Worm (Caenorhabditis elegans) whole organism, L4 larva: Measurements from ENCODE around the gene K09H11.15.
A peak's percentile ranks its signal among the peaks of the same experiment; 100 is the strongest.

Experiments used
- T20F7.1 ChIP-seq: fragments of 200-800 bp; sonication (Bioruptor generic); optimal IDR thresholded peaks from 2 replicates; lab custom pipeline; 2018; ENCODE audit warnings: mild to moderate bottlenecking, missing genetic modification characterization, missing compliant biosample characterization
- ZK337.2 ChIP-seq: fragments of 200-800 bp; sonication (Bioruptor generic); IDR thresholded peaks from 2 replicates; pipeline ENCODE4 v1.3.6; 2022; ENCODE audit warnings: missing genetic modification reagents, missing genetic modification characterization, missing compliant biosample characterization
- ceh-82 ChIP-seq: sonication (generic microtip); optimal IDR thresholded peaks from 2 replicates; lab custom pipeline; 2017; ENCODE audit warnings: missing biosample characterization, missing genetic modification characterization
- ces-1 ChIP-seq: fragments of 150-350 bp; sonication (generic microtip); optimal IDR thresholded peaks from 4 replicates; lab custom pipeline; 2014; ENCODE audit warnings: missing biosample characterization, missing genetic modification reagents, missing genetic modification characterization
- dmd-9 ChIP-seq: fragments of 200-800 bp; sonication (Bioruptor generic); IDR thresholded peaks from 2 replicates; pipeline ENCODE4 v1.3.6; 2022; ENCODE audit warnings: missing genetic modification reagents, missing genetic modification characterization, missing compliant biosample characterization
- dpl-1 ChIP-seq: fragments of 150-350 bp; optimal IDR thresholded peaks from 2 replicates; lab custom pipeline; 2014; ENCODE audit warnings: missing biosample characterization, missing genetic modification reagents, missing genetic modification characterization
- dve-1 ChIP-seq: sonication (generic microtip); optimal IDR thresholded peaks from 2 replicates; lab custom pipeline; 2017; ENCODE audit warnings: antibody characterized with exemption, mild to moderate bottlenecking, missing genetic modification characterization, missing compliant biosample characterization; ENCODE audit not compliant: insufficient read depth
- egl-27 ChIP-seq: sonication (generic microtip); optimal IDR thresholded peaks from 3 replicates; lab custom pipeline; 2017; ENCODE audit warnings: missing biosample characterization, missing genetic modification reagents, missing genetic modification characterization
- egl-43 ChIP-seq: fragments of 200-800 bp; sonication (Bioruptor generic); IDR thresholded peaks from 2 replicates; pipeline ENCODE4 v1.3.6; 2022; ENCODE audit warnings: missing genetic modification reagents, missing genetic modification characterization, missing compliant biosample characterization
- fos-1 ChIP-seq: fragments of 150-350 bp; optimal IDR thresholded peaks from 2 replicates; lab custom pipeline; 2014; ENCODE audit warnings: missing biosample characterization, missing genetic modification characterization
- jun-1 ChIP-seq: fragments of 150-350 bp; optimal IDR thresholded peaks from 2 replicates; lab custom pipeline; 2014; ENCODE audit warnings: missing biosample characterization, missing genetic modification reagents, missing genetic modification characterization
- lim-7 ChIP-seq: fragments of 200-800 bp; sonication (Bioruptor generic); IDR thresholded peaks from 2 replicates; pipeline ENCODE4 v1.3.6; 2022; ENCODE audit warnings: missing genetic modification characterization, missing compliant biosample characterization
- lin-13 ChIP-seq: fragments of 150-350 bp; optimal IDR thresholded peaks from 2 replicates; lab custom pipeline; 2014; ENCODE audit warnings: missing biosample characterization, missing genetic modification reagents, missing genetic modification characterization
- lin-15B ChIP-seq: fragments of 150-350 bp; sonication (generic microtip); optimal IDR thresholded peaks from 3 replicates; lab custom pipeline; 2014; ENCODE audit warnings: missing biosample characterization, missing genetic modification characterization
- lin-38 ChIP-seq: fragments of 200-800 bp; sonication (Bioruptor generic); IDR thresholded peaks from 2 replicates; pipeline ENCODE4 v1.3.6; 2022; ENCODE audit warnings: missing genetic modification reagents, missing genetic modification characterization, missing compliant biosample characterization
- lir-3 ChIP-seq: sonication (generic microtip); optimal IDR thresholded peaks from 2 replicates; lab custom pipeline; 2016; ENCODE audit warnings: mild to moderate bottlenecking, missing genetic modification characterization, missing compliant biosample characterization
- lsy-2 ChIP-seq, 2 experiments: fragments of 150-350 bp in 1 of 2; sonication (generic microtip) in 1 of 2; optimal IDR thresholded peaks; 2 replicates each; lab custom pipeline; 2014 to 2017; ENCODE audit warnings: missing biosample characterization in 2 of 2, missing genetic modification characterization in 2 of 2
- mdl-1 ChIP-seq, 2 experiments: fragments of 150-350 bp in 1 of 2; sonication (generic microtip) in 1 of 2; optimal IDR thresholded peaks; 2 replicates each; lab custom pipeline; 2014 to 2017; ENCODE audit warnings: missing biosample characterization in 2 of 2, missing genetic modification characterization in 2 of 2
- mdt-29 ChIP-seq: fragments of 200-800 bp; sonication (Bioruptor generic); IDR thresholded peaks from 2 replicates; pipeline ENCODE4 v1.3.6; 2022; ENCODE audit warnings: missing genetic modification reagents, missing genetic modification characterization, missing compliant biosample characterization
- mes-2 ChIP-seq: sonication (generic microtip); optimal IDR thresholded peaks from 2 replicates; lab custom pipeline; 2016; ENCODE audit warnings: missing genotype, mild to moderate bottlenecking, missing genetic modification characterization, missing compliant biosample characterization; ENCODE audit not compliant: poor library complexity, severe bottlenecking
- nhr-11 ChIP-seq: fragments of 150-350 bp; optimal IDR thresholded peaks from 2 replicates; lab custom pipeline; 2014; ENCODE audit warnings: missing biosample characterization, missing genetic modification characterization
- nhr-111 ChIP-seq: fragments of 200-800 bp; sonication (Bioruptor generic); optimal IDR thresholded peaks from 2 replicates; lab custom pipeline; 2018; ENCODE audit warnings: mild to moderate bottlenecking, missing genetic modification characterization, missing compliant biosample characterization
- nhr-25 ChIP-seq: sonication (generic microtip); optimal IDR thresholded peaks from 2 replicates; lab custom pipeline; 2017; ENCODE audit warnings: missing genetic modification characterization, mild to moderate bottlenecking, missing compliant biosample characterization, antibody characterized with exemption, moderate library complexity, borderline replicate concordance; ENCODE audit not compliant: insufficient read depth
- nhr-42 ChIP-seq: fragments of 200-800 bp; sonication (Bioruptor generic); IDR thresholded peaks from 2 replicates; pipeline ENCODE4 v1.3.6; 2022; ENCODE audit warnings: missing genetic modification characterization, missing compliant biosample characterization
- nhr-6 ChIP-seq: fragments of 150-350 bp; optimal IDR thresholded peaks from 2 replicates; lab custom pipeline; 2014; ENCODE audit warnings: missing biosample characterization, missing genetic modification characterization
- rbr-2 ChIP-seq: sonication (generic microtip); optimal IDR thresholded peaks from 2 replicates; lab custom pipeline; 2016; ENCODE audit warnings: missing genotype, missing genetic modification characterization, missing compliant biosample characterization
- set-16 ChIP-seq: fragments of 200-800 bp; sonication (Bioruptor generic); IDR thresholded peaks from 2 replicates; pipeline ENCODE4 v1.3.6; 2022; ENCODE audit warnings: missing genetic modification reagents, missing genetic modification characterization, missing compliant biosample characterization
- skn-1 ChIP-seq: fragments of 150-350 bp; optimal IDR thresholded peaks from 2 replicates; lab custom pipeline; 2014; ENCODE audit warnings: missing biosample characterization, missing genetic modification characterization
- spr-1 ChIP-seq: sonication (generic microtip); optimal IDR thresholded peaks from 2 replicates; lab custom pipeline; 2016; ENCODE audit warnings: mild to moderate bottlenecking, missing genetic modification characterization, missing compliant biosample characterization
- spr-3 ChIP-seq: fragments of 200-800 bp; sonication (Bioruptor generic); optimal IDR thresholded peaks from 2 replicates; lab custom pipeline; 2018; ENCODE audit warnings: mild to moderate bottlenecking, missing genetic modification characterization, missing compliant biosample characterization
- tag-97 ChIP-seq: fragments of 200-800 bp; sonication (Bioruptor generic); IDR thresholded peaks from 2 replicates; pipeline ENCODE4 v1.3.6; 2022; ENCODE audit warnings: missing genetic modification characterization, missing compliant biosample characterization
- tra-1 ChIP-seq: fragments of 200-800 bp; sonication (Bioruptor generic); IDR thresholded peaks from 2 replicates; pipeline ENCODE4 v1.3.6; 2022; ENCODE audit warnings: missing genetic modification reagents, missing genetic modification characterization, missing compliant biosample characterization
- unc-62 ChIP-seq, 3 experiments: fragments of 150-350 bp in 1 of 3; sonication (generic microtip); optimal IDR thresholded peaks in 2 of 3; peaks in 1 of 3; 1 replicate in 1 of 3; 2 replicates in 2 of 3; lab custom pipeline; 2014 to 2017; ENCODE audit warnings: missing biosample characterization in 3 of 3, missing genetic modification characterization in 3 of 3, missing genetic modification reagents in 3 of 3, missing genotype in 1 of 3
- zfp-2 ChIP-seq: sonication (generic microtip); optimal IDR thresholded peaks from 2 replicates; lab custom pipeline; 2016; ENCODE audit warnings: mild to moderate bottlenecking, missing genetic modification characterization, missing compliant biosample characterization
- zip-11 ChIP-seq: fragments of 200-800 bp; sonication (Bioruptor generic); IDR thresholded peaks from 2 replicates; pipeline ENCODE4 v1.3.6; 2022; ENCODE audit warnings: missing genetic modification characterization, missing compliant biosample characterization
- zip-2 ChIP-seq: fragments of 150-350 bp; optimal IDR thresholded peaks from 2 replicates; lab custom pipeline; 2014; ENCODE audit warnings: missing biosample characterization, missing genetic modification characterization
- ztf-7 ChIP-seq: fragments of 150-350 bp; optimal IDR thresholded peaks from 2 replicates; lab custom pipeline; 2014; ENCODE audit warnings: missing biosample characterization, missing genetic modification characterization

Gene K09H11.15

ce11 chrV:5739438-5739837, 8.8 kb upstream of the K09H11.15 start:
- TF ChIP-seq dpl-1 (GFP tag; lab: Kevin White, UChicago) (no peak), unc-62 (GFP tag; optimal IDR thresholded peaks at IDR 0.05 in 1 of 2; lab: Kevin White, UChicago) (peak in 1 of 2 experiments; percentile 67), unc-62 (tag; optimal IDR thresholded peaks at IDR 0.05; lab: Kevin White, UChicago) (no peak)

DNA sequence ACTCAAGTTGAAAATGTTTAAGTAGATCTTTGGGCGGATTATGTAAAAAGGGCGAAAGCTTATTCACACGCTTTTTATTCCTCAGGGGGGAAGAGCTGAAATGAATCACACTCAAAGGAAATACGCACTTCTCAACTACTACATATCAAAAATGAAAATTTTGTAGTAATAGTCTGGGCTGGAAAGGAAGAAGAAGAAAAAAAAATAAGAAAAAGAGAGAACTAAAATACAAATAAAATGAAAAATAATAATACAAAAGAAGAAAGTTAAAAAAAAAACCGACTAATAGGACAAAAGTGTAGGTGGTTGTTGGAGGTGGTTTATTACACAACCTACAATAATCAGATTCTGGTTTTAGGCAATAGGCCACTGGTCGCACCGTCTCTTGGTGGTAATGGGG, 5.4 kb upstream of the K09H11.15 start, which contains the start of gene K09H11.6:
Gene K09H11.6, minus strand, starts transcription at position 101 of the 400 bp plus-strand sequence.
- TF ChIP-seq ZK337.2 (GFP tag; lab: Robert Waterston, UW) (no peak), nhr-25 (tag; lab: Kevin White, UChicago) (no peak)

DNA sequence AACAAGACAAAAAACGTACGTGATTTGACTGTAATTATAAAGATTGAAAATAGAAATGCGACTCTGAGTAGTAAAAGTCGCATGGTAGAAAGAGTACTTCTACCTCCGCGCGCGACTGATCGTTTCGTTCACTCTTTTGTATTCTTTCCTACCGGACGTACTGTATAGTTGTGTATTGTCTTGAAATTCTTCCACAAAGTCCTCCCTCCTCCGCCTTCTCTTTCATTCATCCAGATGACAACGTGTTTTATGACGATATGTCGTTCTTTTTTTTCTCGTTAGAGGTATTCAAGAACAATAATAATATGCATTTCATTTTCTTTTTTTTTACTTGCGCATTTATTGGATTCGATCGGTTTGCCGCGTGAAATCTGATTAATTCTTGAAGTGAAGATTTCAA, 4.2 kb downstream of the K09H11.15 start, which contains the start of gene K09H11.4:
Gene K09H11.4, minus strand, starts transcription at position 101 of the 400 bp plus-strand sequence.
- TF ChIP-seq ceh-82 (tag; lab: Kevin White, UChicago) (no peak), fos-1 (no peak), spr-3 (GFP tag; lab: Kevin White, UChicago) (no peak), lsy-2 (tag; optimal IDR thresholded peaks at IDR 0.05; lab: Kevin White, UChicago) (no peak), T20F7.1 (GFP tag; lab: Kevin White, UChicago) (no peak), rbr-2 (tag; lab: Kevin White, UChicago) (no peak), nhr-111 (GFP tag; lab: Kevin White, UChicago) (no peak), lin-13 (GFP tag; lab: Kevin White, UChicago) (no peak), zip-2 (tag; lab: Kevin White, UChicago) (no peak), dve-1 (tag; lab: Kevin White, UChicago) (no peak), spr-1 (no peak), set-16 (no peak), egl-43 (no peak), ces-1 (GFP tag; lab: Kevin White, UChicago) (no peak), mdl-1 (tag; optimal IDR thresholded peaks at IDR 0.05; lab: Kevin White, UChicago) (no peak), ztf-7 (no peak), lin-15B (no peak), lin-38 (GFP tag; lab: Robert Waterston, UW) (no peak), zip-11 (GFP tag; lab: Robert Waterston, UW) (no peak)

ce11 chrV:5724395-5724794, 6.3 kb downstream of the K09H11.15 start:
- TF ChIP-seq nhr-6: no peak
- TF ChIP-seq ztf-7: no peak
- no peak for TF ChIP-seq nhr-42 (GFP tag; lab: Robert Waterston, UW)
- peak in 1 of 2 experiments; percentile 90 for TF ChIP-seq unc-62 (GFP tag; optimal IDR thresholded peaks at IDR 0.05 in 1 of 2; lab: Kevin White, UChicago)
- TF ChIP-seq unc-62 (tag; optimal IDR thresholded peaks at IDR 0.05; lab: Kevin White, UChicago): no peak
- TF ChIP-seq fos-1: no peak
- no peak for TF ChIP-seq T20F7.1 (GFP tag; lab: Kevin White, UChicago)
- TF ChIP-seq jun-1: no peak
- TF ChIP-seq tag-97 (GFP tag; lab: Robert Waterston, UW): no peak

ce11 chrV:5722093-5722492, 8.6 kb downstream of the K09H11.15 start:
- TF ChIP-seq ztf-7: no peak
- no peak for TF ChIP-seq ceh-82 (tag; lab: Kevin White, UChicago)
- no peak for TF ChIP-seq dve-1 (tag; lab: Kevin White, UChicago)
- no peak for TF ChIP-seq mes-2 (tag; lab: Kevin White, UChicago)
- no peak for TF ChIP-seq egl-27 (tag; lab: Kevin White, UChicago)
- no peak for TF ChIP-seq mdt-29 (GFP tag; lab: Robert Waterston, UW)
- TF ChIP-seq lim-7 (GFP tag; lab: Robert Waterston, UW): no peak
- TF ChIP-seq rbr-2 (tag; lab: Kevin White, UChicago): no peak
- no peak for TF ChIP-seq dmd-9 (GFP tag; lab: Robert Waterston, UW)
- TF ChIP-seq zip-2 (tag; lab: Kevin White, UChicago): no peak
- no peak for TF ChIP-seq skn-1 (tag; lab: Kevin White, UChicago)
- TF ChIP-seq nhr-11 (tag; lab: Kevin White, UChicago): no peak
- TF ChIP-seq tra-1 (GFP tag; lab: Robert Waterston, UW): no peak
- TF ChIP-seq zfp-2: no peak
- no peak for TF ChIP-seq jun-1
- no peak for TF ChIP-seq lsy-2 (tag; optimal IDR thresholded peaks at IDR 0.05; lab: Kevin White, UChicago)
- no peak for TF ChIP-seq lin-15B
- TF ChIP-seq lir-3 (tag; lab: Kevin White, UChicago): no peak
